Fruit fly (Drosophila melanogaster) whole organism, embryonic: ENCODE results near the gene Pgant35A.

ENCODE experiments used
- CG10274 ChIP-seq: fragments of 200-800 bp; sonication (Bioruptor generic); optimal IDR thresholded peaks from 3 replicates; lab custom pipeline; 2017; ENCODE audit warnings: missing biosample characterization, mild to moderate bottlenecking, missing genetic modification characterization
- CG10543 ChIP-seq: fragments of 200-800 bp; sonication (Bioruptor generic); optimal IDR thresholded peaks from 3 replicates; lab custom pipeline; 2017; ENCODE audit warnings: missing biosample characterization, mild to moderate bottlenecking, missing genetic modification characterization, moderate library complexity
- CG10959 ChIP-seq: fragments of 200-800 bp; sonication (Bioruptor generic); IDR thresholded peaks from 2 replicates; pipeline ENCODE4 v1.3.6; 2022; ENCODE audit warnings: missing biosample characterization, missing genetic modification characterization
- CG11247 ChIP-seq: fragments of 200-800 bp; sonication (Bioruptor generic); IDR thresholded peaks from 2 replicates; pipeline ENCODE4 v1.3.6; 2022; ENCODE audit warnings: missing biosample characterization, missing genetic modification characterization
- CG11696 ChIP-seq: fragments of 200-800 bp; sonication (Bioruptor generic); IDR thresholded peaks from 2 replicates; pipeline ENCODE4 v1.3.6; 2022; ENCODE audit warnings: missing biosample characterization, missing genetic modification characterization
- CG12155 ChIP-seq: fragments of 200-800 bp; sonication (Bioruptor generic); optimal IDR thresholded peaks from 3 replicates; lab custom pipeline; 2016; ENCODE audit warnings: missing biosample characterization, missing genetic modification characterization
- CG14667 ChIP-seq: fragments of 200-800 bp; sonication (Bioruptor generic); IDR thresholded peaks from 2 replicates; pipeline ENCODE4 v1.3.6; 2022; ENCODE audit warnings: missing biosample characterization, missing genetic modification characterization
- CG15269 ChIP-seq: fragments of 200-800 bp; sonication (Bioruptor generic); optimal IDR thresholded peaks from 2 replicates; lab custom pipeline; 2018; ENCODE audit warnings: missing biosample characterization, mild to moderate bottlenecking, missing genetic modification characterization, moderate library complexity
- CG15696 ChIP-seq: fragments of 200-800 bp; sonication (Bioruptor generic); optimal IDR thresholded peaks from 2 replicates; lab custom pipeline; 2019; ENCODE audit warnings: missing biosample characterization, mild to moderate bottlenecking, missing genetic modification characterization, moderate library complexity
- CG16813 ChIP-seq: fragments of 200-800 bp; sonication (Bioruptor generic); IDR thresholded peaks from 3 replicates; pipeline ENCODE4 v1.3.6; 2022; ENCODE audit warnings: missing biosample characterization, missing genetic modification characterization; ENCODE audit not compliant: partially characterized antibody
- CG17359 ChIP-seq: fragments of 200-800 bp; sonication (Bioruptor generic); optimal IDR thresholded peaks from 3 replicates; lab custom pipeline; 2018; ENCODE audit warnings: missing biosample characterization, mild to moderate bottlenecking, missing genetic modification characterization, moderate library complexity
- CG17612 ChIP-seq: fragments of 200-800 bp; sonication (Bioruptor generic); IDR thresholded peaks from 2 replicates; pipeline ENCODE4 v1.3.6; 2022; ENCODE audit warnings: missing biosample characterization, missing genetic modification characterization
- CG2712 ChIP-seq: fragments of 200-800 bp; optimal IDR thresholded peaks from 3 replicates; lab custom pipeline; 2019; ENCODE audit warnings: missing biosample characterization, mild to moderate bottlenecking, missing genetic modification characterization, moderate library complexity
- CG31388 ChIP-seq: fragments of 200-800 bp; sonication (Bioruptor generic); optimal IDR thresholded peaks from 2 replicates; lab custom pipeline; 2016; ENCODE audit warnings: missing biosample characterization, missing genetic modification characterization
- CG4360 ChIP-seq: fragments of 200-800 bp; sonication (Bioruptor generic); IDR thresholded peaks from 2 replicates; pipeline ENCODE4 v1.3.6; 2022; ENCODE audit warnings: missing biosample characterization, missing genetic modification characterization
- CG6175 ChIP-seq: fragments of 200-800 bp; sonication (Bioruptor generic); IDR thresholded peaks from 3 replicates; pipeline ENCODE4 v1.3.6; 2022; ENCODE audit warnings: missing biosample characterization, missing genetic modification characterization
- CG6254 ChIP-seq: fragments of 200-800 bp; sonication (Bioruptor generic); optimal IDR thresholded peaks from 3 replicates; lab custom pipeline; 2017; ENCODE audit warnings: mild to moderate bottlenecking, missing biosample characterization, missing genetic modification reagents, missing genetic modification characterization
- CG6791 ChIP-seq: fragments of 200-800 bp; sonication (Bioruptor generic); IDR thresholded peaks from 3 replicates; pipeline ENCODE4 v1.3.6; 2022; ENCODE audit warnings: missing biosample characterization, missing genetic modification characterization; ENCODE audit not compliant: partially characterized antibody
- CG9876 ChIP-seq: fragments of 200-800 bp; sonication (Bioruptor generic); optimal IDR thresholded peaks from 2 replicates; lab custom pipeline; 2016; ENCODE audit warnings: missing biosample characterization, missing genetic modification characterization
- Camta ChIP-seq: fragments of 200-800 bp; sonication (Bioruptor generic); optimal IDR thresholded peaks from 2 replicates; lab custom pipeline; 2016; ENCODE audit warnings: missing biosample characterization, missing genetic modification characterization
- CrebB ChIP-seq: fragments of 200-800 bp; sonication (Bioruptor generic); optimal IDR thresholded peaks from 3 replicates; lab custom pipeline; 2018; ENCODE audit warnings: missing biosample characterization, mild to moderate bottlenecking, missing genetic modification characterization
- Deaf1 ChIP-seq: fragments of 200-800 bp; optimal IDR thresholded peaks from 3 replicates; lab custom pipeline; 2019; ENCODE audit warnings: missing biosample characterization, mild to moderate bottlenecking, missing genetic modification characterization, moderate library complexity
- Elba2 ChIP-seq: fragments of 200-800 bp; sonication (Bioruptor generic); optimal IDR thresholded peaks from 3 replicates; lab custom pipeline; 2016; ENCODE audit warnings: missing biosample characterization, missing genetic modification characterization
- Hmr ChIP-seq: fragments of 200-800 bp; sonication (Bioruptor generic); optimal IDR thresholded peaks from 3 replicates; lab custom pipeline; 2017; ENCODE audit warnings: mild to moderate bottlenecking, missing biosample characterization, missing genetic modification reagents, missing genetic modification characterization
- Mad ChIP-seq: fragments of 200-800 bp; sonication (Bioruptor generic); optimal IDR thresholded peaks from 2 replicates; lab custom pipeline; 2016; ENCODE audit warnings: missing biosample characterization, missing genetic modification characterization
- NfI ChIP-seq: fragments of 200-800 bp; sonication (Bioruptor generic); optimal IDR thresholded peaks from 3 replicates; lab custom pipeline; 2018; ENCODE audit warnings: missing biosample characterization, mild to moderate bottlenecking, missing genetic modification characterization, moderate library complexity
- Poxn ChIP-seq: fragments of 200-800 bp; sonication (Bioruptor generic); IDR thresholded peaks from 2 replicates; pipeline ENCODE4 v1.3.6; 2022; ENCODE audit warnings: missing biosample characterization, missing genetic modification characterization
- Rx ChIP-seq: fragments of 200-800 bp; sonication (Bioruptor generic); IDR thresholded peaks from 2 replicates; pipeline ENCODE4 v1.3.6; 2022; ENCODE audit warnings: missing biosample characterization, missing genetic modification characterization
- Xrp1 ChIP-seq: fragments of 200-800 bp; sonication (Bioruptor generic); IDR thresholded peaks from 2 replicates; pipeline ENCODE4 v1.3.6; 2022; ENCODE audit warnings: missing biosample characterization, missing genetic modification characterization
- bab2 ChIP-seq: fragments of 200-800 bp; sonication (Bioruptor generic); optimal IDR thresholded peaks from 2 replicates; lab custom pipeline; 2016; ENCODE audit warnings: missing biosample characterization, missing genetic modification characterization
- chinmo ChIP-seq: fragments of 200-800 bp; sonication (Bioruptor generic); IDR thresholded peaks from 4 replicates; pipeline ENCODE4 v1.3.6; 2022; ENCODE audit warnings: missing biosample characterization, missing genetic modification characterization; ENCODE audit not compliant: partially characterized antibody
- croc ChIP-seq: fragments of 200-800 bp; sonication (Bioruptor generic); conservative IDR thresholded peaks from 3 replicates; pipeline ENCODE4 v1.3.6; 2022; ENCODE audit warnings: missing biosample characterization, missing genetic modification characterization
- esg ChIP-seq: fragments of 200-800 bp; sonication (Bioruptor generic); conservative IDR thresholded peaks from 2 replicates; pipeline ENCODE4 v1.3.6; 2022; ENCODE audit warnings: missing biosample characterization, missing genetic modification characterization
- fd102C ChIP-seq: fragments of 200-800 bp; sonication (Bioruptor generic); optimal IDR thresholded peaks from 2 replicates; lab custom pipeline; 2018; ENCODE audit warnings: missing biosample characterization, mild to moderate bottlenecking, missing genetic modification characterization, moderate library complexity
- fd3F ChIP-seq: fragments of 200-800 bp; sonication (Bioruptor generic); optimal IDR thresholded peaks from 2 replicates; lab custom pipeline; 2018; ENCODE audit warnings: missing biosample characterization, mild to moderate bottlenecking, missing genetic modification characterization, moderate library complexity
- fd64A ChIP-seq: fragments of 200-800 bp; sonication (Bioruptor generic); optimal IDR thresholded peaks from 3 replicates; lab custom pipeline; 2018; ENCODE audit warnings: missing biosample characterization, mild to moderate bottlenecking, missing genetic modification characterization
- hb ChIP-seq: fragments of 200-800 bp; sonication (Bioruptor generic); IDR thresholded peaks from 3 replicates; pipeline ENCODE4 v1.3.6; 2022; ENCODE audit warnings: missing biosample characterization, missing genetic modification characterization; ENCODE audit not compliant: partially characterized antibody
- lab ChIP-seq: fragments of 200-800 bp; sonication (Bioruptor generic); optimal IDR thresholded peaks from 3 replicates; lab custom pipeline; 2017; ENCODE audit warnings: missing biosample characterization, missing genetic modification characterization, mild to moderate bottlenecking, moderate library complexity, missing genetic modification reagents
- oc ChIP-seq: fragments of 200-800 bp; sonication (Bioruptor generic); optimal IDR thresholded peaks from 2 replicates; lab custom pipeline; 2018; ENCODE audit warnings: missing biosample characterization, mild to moderate bottlenecking, missing genetic modification characterization, moderate library complexity
- pho ChIP-seq: fragments of 200-800 bp; sonication (Bioruptor generic); optimal IDR thresholded peaks from 2 replicates; lab custom pipeline; 2016; ENCODE audit warnings: missing biosample characterization, missing genetic modification characterization
- pum ChIP-seq: fragments of 200-800 bp; sonication (Bioruptor generic); optimal IDR thresholded peaks from 2 replicates; lab custom pipeline; 2016; ENCODE audit warnings: missing biosample characterization, missing genetic modification characterization
- rib ChIP-seq: fragments of 200-800 bp; sonication (Bioruptor generic); IDR thresholded peaks from 2 replicates; pipeline ENCODE4 v1.3.6; 2022; ENCODE audit warnings: missing biosample characterization, missing genetic modification characterization
- ro ChIP-seq: fragments of 200-800 bp; sonication (Bioruptor generic); IDR thresholded peaks from 2 replicates; pipeline ENCODE4 v1.3.6; 2022; ENCODE audit warnings: missing biosample characterization, missing genetic modification characterization
- stc ChIP-seq: fragments of 200-800 bp; sonication (Bioruptor generic); IDR thresholded peaks from 2 replicates; pipeline ENCODE4 v1.3.6; 2022; ENCODE audit warnings: missing biosample characterization, missing genetic modification characterization
- tin ChIP-seq: fragments of 200-800 bp; sonication (Bioruptor generic); optimal IDR thresholded peaks from 3 replicates; lab custom pipeline; 2016; ENCODE audit warnings: missing biosample characterization, missing genetic modification characterization
- usp ChIP-seq: fragments of >200 bp; optimal IDR thresholded peaks from 2 replicates; lab custom pipeline; 2017; ENCODE audit warnings: missing biosample characterization, missing genetic modification characterization
- vvl ChIP-seq: fragments of 200-800 bp; sonication (Bioruptor generic); IDR thresholded peaks from 2 replicates; pipeline ENCODE4 v1.3.6; 2022; ENCODE audit warnings: missing biosample characterization, missing genetic modification characterization
- wek ChIP-seq: fragments of 200-800 bp; sonication (Bioruptor generic); optimal IDR thresholded peaks from 3 replicates; lab custom pipeline; 2018; ENCODE audit warnings: missing biosample characterization, mild to moderate bottlenecking, missing genetic modification characterization, moderate library complexity
- yki ChIP-seq: fragments of >200 bp; optimal IDR thresholded peaks from 3 replicates; lab custom pipeline; 2018

Gene Pgant35A

DNA sequence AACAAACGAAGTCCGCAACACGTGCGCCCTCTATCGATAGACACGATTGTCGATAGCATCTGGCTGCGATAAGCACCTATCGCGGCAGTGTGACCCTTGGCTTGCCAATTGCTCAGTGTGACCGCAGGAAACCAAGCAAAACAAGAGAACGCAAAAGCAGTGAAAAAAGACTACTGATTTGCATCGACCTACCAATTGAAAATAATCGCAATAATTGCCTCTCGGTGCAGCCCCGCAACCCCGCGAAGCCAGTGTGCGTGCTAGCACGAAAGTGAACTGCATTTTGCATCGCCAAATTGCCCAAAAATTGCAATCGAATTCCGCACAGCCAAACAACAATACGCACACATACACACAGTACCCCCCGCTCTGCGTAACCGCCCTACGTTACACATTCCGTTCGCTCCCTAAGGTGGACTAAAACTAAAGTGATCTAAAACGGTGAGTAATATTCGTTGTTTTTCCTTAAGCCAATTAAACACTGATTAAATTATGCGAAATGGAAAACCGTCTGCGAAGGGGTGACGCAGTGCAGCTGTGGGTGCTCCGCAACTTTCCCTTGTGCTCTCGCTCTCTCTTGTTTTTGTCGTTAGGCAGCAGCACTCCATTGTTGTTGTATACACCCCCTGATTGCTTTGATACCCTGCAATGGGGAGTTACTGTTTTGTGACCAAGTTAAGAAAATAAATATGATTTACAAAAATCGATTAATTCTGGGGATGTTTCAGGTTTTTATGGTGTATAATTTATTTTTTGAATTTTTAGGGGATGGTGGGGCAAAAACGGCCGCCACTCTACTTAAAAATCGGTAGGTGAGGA, 3.8 kb upstream of the Pgant35A start, which contains the start of gene Rab14 (continued):
- TF ChIP-seq Poxn (GFP tag; lab: Robert Waterston, UW), result no peak
- TF ChIP-seq CG16813 (GFP tag; lab: Robert Waterston, UW), result peak; percentile 88
- TF ChIP-seq CG15696 (tag; lab: Kevin White, UChicago), result peak; percentile 49
- peak; percentile 82 for TF ChIP-seq oc
- peak; percentile 48 for TF ChIP-seq CG10274 (GFP tag; lab: Kevin White, UChicago)
- peak; percentile 89 for TF ChIP-seq lab (GFP tag; lab: Kevin White, UChicago)
- TF ChIP-seq CG17359 (tag; lab: Kevin White, UChicago), result peak; percentile 87
- peak; percentile 35; the same call in 1 of the 3 replicates for TF ChIP-seq CG6175 (GFP tag; lab: Robert Waterston, UW)
- TF ChIP-seq ro (GFP tag; lab: Robert Waterston, UW), result peak; percentile 56
- TF ChIP-seq CG11247 (GFP tag; lab: Robert Waterston, UW), result peak; percentile 74
- TF ChIP-seq yki (lab: Kevin White, UChicago), result no peak
- TF ChIP-seq fd102C (GFP tag; lab: Kevin White, UChicago), result no peak
- peak; percentile 64 for TF ChIP-seq pum (GFP tag; lab: Kevin White, UChicago)
- TF ChIP-seq CG2712, result peak; percentile 83
- peak; percentile 89 for TF ChIP-seq CG6791 (GFP tag; lab: Robert Waterston, UW)
- no peak for TF ChIP-seq fd64A (GFP tag; lab: Kevin White, UChicago)
- TF ChIP-seq Elba2, result no peak
- TF ChIP-seq CG10959, result peak; percentile 65
- 0 out of 2 replicates have a peak, but pooled peaks have one; percentile 20 for TF ChIP-seq CG17612 (GFP tag; lab: Robert Waterston, UW)
- TF ChIP-seq chinmo (GFP tag; lab: Robert Waterston, UW), result peak; percentile 85; the same call in 2 of the 4 replicates
- peak; percentile 75 for TF ChIP-seq CG12155 (GFP tag; lab: Kevin White, UChicago)
- peak; percentile 83; the same call in 1 of the 2 replicates for TF ChIP-seq stc
- TF ChIP-seq wek (GFP tag; lab: Kevin White, UChicago), result peak; percentile 18
- TF ChIP-seq pho, result peak; percentile 70
- peak; percentile 58; the same call in 2 of the 3 replicates for TF ChIP-seq croc (GFP tag; lab: Robert Waterston, UW)
- no peak for TF ChIP-seq usp
- TF ChIP-seq CrebB (tag; lab: Kevin White, UChicago), result peak; percentile 36
- peak; percentile 83 for TF ChIP-seq rib (GFP tag; lab: Robert Waterston, UW)
- peak; percentile 74 for TF ChIP-seq fd3F (GFP tag; lab: Kevin White, UChicago)
- TF ChIP-seq CG10543 (GFP tag; lab: Kevin White, UChicago), result peak; percentile 65
- TF ChIP-seq hb (GFP tag; lab: Robert Waterston, UW), result peak; percentile 80
- peak; percentile 75 for TF ChIP-seq CG11696 (GFP tag; lab: Robert Waterston, UW)
- TF ChIP-seq Xrp1 (GFP tag; lab: Robert Waterston, UW), result peak; percentile 83
- TF ChIP-seq Camta (GFP tag; lab: Kevin White, UChicago), result no peak
- TF ChIP-seq esg, result peak; percentile 74
- TF ChIP-seq CG31388 (GFP tag; lab: Kevin White, UChicago), result no peak
- TF ChIP-seq CG14667 (GFP tag; lab: Robert Waterston, UW), result peak; percentile 63
- TF ChIP-seq Mad (GFP tag; lab: Kevin White, UChicago), result peak; percentile 52
- peak; percentile 86 for TF ChIP-seq NfI
- TF ChIP-seq tin (GFP tag; lab: Kevin White, UChicago), result peak; percentile 80
- peak; percentile 62; the same call in 1 of the 2 replicates for TF ChIP-seq Rx (GFP tag; lab: Robert Waterston, UW)
- TF ChIP-seq vvl (GFP tag; lab: Robert Waterston, UW), result peak; percentile 93
- peak; percentile 43 for TF ChIP-seq CG9876 (GFP tag; lab: Kevin White, UChicago)
- peak; percentile 89 for TF ChIP-seq Hmr
- TF ChIP-seq CG4360, result peak; percentile 92
- TF ChIP-seq CG6254 (GFP tag; lab: Kevin White, UChicago), result peak; percentile 59
- peak; percentile 45 for TF ChIP-seq Deaf1 (tag; lab: Kevin White, UChicago)
- peak; percentile 80 for TF ChIP-seq bab2 (GFP tag; lab: Kevin White, UChicago)
- peak; percentile 90 for TF ChIP-seq CG15269 (tag; lab: Kevin White, UChicago)
